Fruit fly (Drosophila melanogaster) S2 (cell line): ENCODE results near the gene Prx1.

Source experiments
- CG8478 ChIP-seq: fragments of >200 bp; optimal IDR thresholded peaks from 2 replicates; lab custom pipeline; 2018
- CTCF ChIP-seq, 2 experiments: fragments of >200 bp; optimal IDR thresholded peaks; 2 replicates each; lab custom pipeline; 2018

dm6 chr3L:15180816-15181215, 26.8 kb upstream of the Prx1 start:
- TF ChIP-seq CG8478 (lab: Kevin White, UChicago) = no peak
- no peak for TF ChIP-seq CTCF (optimal IDR thresholded peaks at IDR 0.05; lab: Kevin White, UChicago)
